Worm (Caenorhabditis elegans) whole organism, L3 larva: Measurements from ENCODE around the gene acc-3.

Experiments
- R02D3.7 ChIP-seq: fragments of 150-350 bp; optimal IDR thresholded peaks from 2 replicates; lab custom pipeline; 2014; ENCODE audit warnings: missing biosample characterization, missing genetic modification characterization
- ZK546.5 ChIP-seq: sonication (generic microtip); optimal IDR thresholded peaks from 2 replicates; lab custom pipeline; 2017; ENCODE audit warnings: missing biosample characterization, missing genetic modification characterization
- aly-2 ChIP-seq: fragments of 150-350 bp; optimal IDR thresholded peaks from 2 replicates; lab custom pipeline; 2014; ENCODE audit warnings: missing biosample characterization, missing genetic modification characterization
- ama-1 ChIP-seq: fragments of 150-350 bp; optimal IDR thresholded peaks from 2 replicates; lab custom pipeline; 2018
- ceh-16 ChIP-seq: sonication (generic microtip); optimal IDR thresholded peaks from 2 replicates; lab custom pipeline; 2017; ENCODE audit warnings: missing biosample characterization, missing genetic modification characterization
- ceh-28 ChIP-seq: fragments of 150-350 bp; optimal IDR thresholded peaks from 2 replicates; lab custom pipeline; 2014; ENCODE audit warnings: missing biosample characterization, missing genetic modification reagents, missing genetic modification characterization
- ceh-82 ChIP-seq: fragments of 150-350 bp; optimal IDR thresholded peaks from 2 replicates; lab custom pipeline; 2014; ENCODE audit warnings: missing biosample characterization, missing genetic modification characterization
- ceh-9 ChIP-seq: sonication (generic microtip); optimal IDR thresholded peaks from 2 replicates; lab custom pipeline; 2018; ENCODE audit warnings: missing biosample characterization, missing genetic modification characterization
- daf-12 ChIP-seq: fragments of 150-350 bp; optimal IDR thresholded peaks from 2 replicates; lab custom pipeline; 2014; ENCODE audit warnings: missing biosample characterization, missing genetic modification reagents, missing genetic modification characterization
- egl-27 ChIP-seq: sonication (generic microtip); optimal IDR thresholded peaks from 4 replicates; lab custom pipeline; 2017; ENCODE audit warnings: missing biosample characterization, missing genetic modification reagents, missing genetic modification characterization
- egl-5 ChIP-seq: fragments of 150-350 bp; optimal IDR thresholded peaks from 2 replicates; lab custom pipeline; 2017; ENCODE audit warnings: missing biosample characterization, missing genetic modification reagents, missing genetic modification characterization, inconsistent platforms
- elt-1 ChIP-seq: fragments of 150-350 bp; optimal IDR thresholded peaks from 2 replicates; lab custom pipeline; 2014; ENCODE audit warnings: missing biosample characterization, missing genetic modification characterization
- elt-2 ChIP-seq: sonication (generic microtip); optimal IDR thresholded peaks from 2 replicates; lab custom pipeline; 2016; ENCODE audit warnings: missing genetic modification reagents, mild to moderate bottlenecking, missing genetic modification characterization, missing compliant biosample characterization
- elt-3 ChIP-seq, 3 experiments: fragments of 150-350 bp in 1 of 3; sonication (generic microtip) in 2 of 3; optimal IDR thresholded peaks; 2 replicates in 2 of 3; 4 replicates in 1 of 3; lab custom pipeline; 2014 to 2017; ENCODE audit warnings: missing biosample characterization in 3 of 3, missing genetic modification characterization in 3 of 3
- eor-1 ChIP-seq, 2 experiments: fragments of 150-350 bp; optimal IDR thresholded peaks; 2 replicates each; lab custom pipeline; 2014 to 2018; ENCODE audit warnings: missing biosample characterization in 2 of 2, missing genetic modification characterization in 2 of 2
- fkh-10 ChIP-seq: sonication (generic microtip); optimal IDR thresholded peaks from 2 replicates; lab custom pipeline; 2017; ENCODE audit warnings: missing biosample characterization, missing genetic modification reagents, missing genetic modification characterization
- fkh-2 ChIP-seq: fragments of 150-350 bp; optimal IDR thresholded peaks from 2 replicates; lab custom pipeline; 2014; ENCODE audit warnings: missing biosample characterization, missing genetic modification reagents, missing genetic modification characterization
- fos-1 ChIP-seq: fragments of 150-350 bp; optimal IDR thresholded peaks from 2 replicates; lab custom pipeline; 2014; ENCODE audit warnings: missing biosample characterization, missing genetic modification characterization
- hmg-11 ChIP-seq: sonication (generic microtip); optimal IDR thresholded peaks from 2 replicates; lab custom pipeline; 2016; ENCODE audit warnings: missing genetic modification characterization, missing compliant biosample characterization
- jun-1 ChIP-seq: fragments of 150-350 bp; optimal IDR thresholded peaks from 2 replicates; lab custom pipeline; 2014; ENCODE audit warnings: missing biosample characterization, missing genetic modification reagents, missing genetic modification characterization
- lin-15B ChIP-seq: fragments of 150-350 bp; optimal IDR thresholded peaks from 2 replicates; lab custom pipeline; 2014; ENCODE audit warnings: missing biosample characterization, missing genetic modification characterization
- lin-39 ChIP-seq: fragments of 150-350 bp; optimal IDR thresholded peaks from 2 replicates; lab custom pipeline; 2018; ENCODE audit warnings: missing biosample characterization, missing genetic modification reagents, missing genetic modification characterization
- lsy-12 ChIP-seq: sonication (generic microtip); optimal IDR thresholded peaks from 2 replicates; lab custom pipeline; 2016; ENCODE audit warnings: mild to moderate bottlenecking, missing genetic modification characterization, missing compliant biosample characterization
- mdl-1 ChIP-seq: fragments of 150-350 bp; optimal IDR thresholded peaks from 2 replicates; lab custom pipeline; 2014; ENCODE audit warnings: missing biosample characterization, missing genetic modification characterization
- mml-1 ChIP-seq: fragments of 150-350 bp; sonication (generic microtip); optimal IDR thresholded peaks from 3 replicates; lab custom pipeline; 2014; ENCODE audit warnings: missing biosample characterization, missing genetic modification characterization
- nfya-1 ChIP-seq: sonication (generic microtip); optimal IDR thresholded peaks from 2 replicates; lab custom pipeline; 2017; ENCODE audit warnings: missing genetic modification characterization, mild to moderate bottlenecking, missing compliant biosample characterization, antibody characterized with exemption, moderate library complexity; ENCODE audit not compliant: insufficient read depth
- nhr-11 ChIP-seq: fragments of 150-350 bp; optimal IDR thresholded peaks from 2 replicates; lab custom pipeline; 2014; ENCODE audit warnings: missing biosample characterization, missing genetic modification characterization
- nhr-12 ChIP-seq: fragments of 150-350 bp; optimal IDR thresholded peaks from 2 replicates; lab custom pipeline; 2014; ENCODE audit warnings: missing biosample characterization, missing genetic modification characterization
- nhr-23 ChIP-seq: fragments of 150-350 bp; optimal IDR thresholded peaks from 2 replicates; lab custom pipeline; 2014; ENCODE audit warnings: missing biosample characterization, missing genetic modification reagents, missing genetic modification characterization
- nhr-237 ChIP-seq: fragments of 150-350 bp; optimal IDR thresholded peaks from 2 replicates; lab custom pipeline; 2014; ENCODE audit warnings: missing biosample characterization, missing genetic modification characterization
- nhr-25 ChIP-seq: sonication (generic microtip); optimal IDR thresholded peaks from 2 replicates; lab custom pipeline; 2017; ENCODE audit warnings: missing biosample characterization, missing genetic modification characterization
- nhr-28 ChIP-seq: fragments of 150-350 bp; optimal IDR thresholded peaks from 2 replicates; lab custom pipeline; 2014; ENCODE audit warnings: missing biosample characterization, missing genetic modification characterization
- nhr-43 ChIP-seq: sonication (generic microtip); optimal IDR thresholded peaks from 2 replicates; lab custom pipeline; 2016; ENCODE audit warnings: mild to moderate bottlenecking, missing genetic modification characterization, missing compliant biosample characterization; ENCODE audit not compliant: poor library complexity, severe bottlenecking
- nhr-67 ChIP-seq: fragments of 150-350 bp; optimal IDR thresholded peaks from 2 replicates; lab custom pipeline; 2014; ENCODE audit warnings: missing biosample characterization, missing genetic modification characterization
- nhr-76 ChIP-seq: fragments of 150-350 bp; sonication (generic microtip); optimal IDR thresholded peaks from 5 replicates; lab custom pipeline; 2014; ENCODE audit warnings: missing biosample characterization, missing genetic modification characterization
- nhr-77 ChIP-seq: fragments of 150-350 bp; optimal IDR thresholded peaks from 2 replicates; lab custom pipeline; 2014; ENCODE audit warnings: missing biosample characterization, missing genetic modification characterization
- pha-4 ChIP-seq: fragments of 150-350 bp; optimal IDR thresholded peaks from 2 replicates; lab custom pipeline; 2014; ENCODE audit warnings: missing biosample characterization, missing genetic modification reagents, missing genetic modification characterization
- pqm-1 ChIP-seq: fragments of 150-350 bp; optimal IDR thresholded peaks from 2 replicates; lab custom pipeline; 2017; ENCODE audit warnings: missing biosample characterization, missing genetic modification characterization, inconsistent platforms
- sea-2 ChIP-seq: fragments of 150-350 bp; sonication (generic microtip); optimal IDR thresholded peaks from 4 replicates; lab custom pipeline; 2014; ENCODE audit warnings: missing biosample characterization, missing genetic modification reagents, missing genetic modification characterization
- skn-1 ChIP-seq: fragments of 150-350 bp; optimal IDR thresholded peaks from 2 replicates; lab custom pipeline; 2014; ENCODE audit warnings: missing biosample characterization, missing genetic modification characterization
- snpc-4 ChIP-seq: fragments of 150-350 bp; optimal IDR thresholded peaks from 2 replicates; lab custom pipeline; 2014; ENCODE audit warnings: missing biosample characterization, missing genetic modification characterization
- tbx-2 ChIP-seq: sonication (generic microtip); optimal IDR thresholded peaks from 2 replicates; lab custom pipeline; 2016; ENCODE audit warnings: mild to moderate bottlenecking, missing genetic modification characterization, missing compliant biosample characterization
- unc-39 ChIP-seq: sonication (generic microtip); optimal IDR thresholded peaks from 4 replicates; lab custom pipeline; 2017; ENCODE audit warnings: missing biosample characterization, missing genetic modification characterization
- unc-62 ChIP-seq: fragments of 150-350 bp; sonication (generic microtip); optimal IDR thresholded peaks from 4 replicates; lab custom pipeline; 2014; ENCODE audit warnings: missing biosample characterization, missing genetic modification reagents, missing genetic modification characterization
- zag-1 ChIP-seq: fragments of 150-350 bp; optimal IDR thresholded peaks from 2 replicates; lab custom pipeline; 2014; ENCODE audit warnings: missing biosample characterization, missing genetic modification characterization
- ztf-11 ChIP-seq: fragments of 150-350 bp; optimal IDR thresholded peaks from 2 replicates; lab custom pipeline; 2014; ENCODE audit warnings: missing biosample characterization, missing genetic modification characterization
- ztf-4 ChIP-seq: fragments of 150-350 bp; optimal IDR thresholded peaks from 2 replicates; lab custom pipeline; 2014; ENCODE audit warnings: missing biosample characterization, missing genetic modification characterization

acc-3 gene

ce11 chrX:4715107-4715506 lies 12.2 kb downstream of the acc-3 start, which contains the start of gene rpl-25.1:
TSS of gene rpl-25.1 (plus strand) at chrX:4715178.
- no peak for TF ChIP-seq ceh-28 (tag; lab: Kevin White, UChicago)
- no peak for TF ChIP-seq fkh-10 (GFP tag; lab: Kevin White, UChicago)
- TF ChIP-seq ZK546.5 = no peak
- TF ChIP-seq skn-1 = no peak
- TF ChIP-seq jun-1 (tag; lab: Kevin White, UChicago) = no peak
- TF ChIP-seq nhr-43 (tag; lab: Kevin White, UChicago) = no peak
- TF ChIP-seq elt-1 (tag; lab: Kevin White, UChicago) = no peak
- no peak for TF ChIP-seq nhr-76 (tag; lab: Kevin White, UChicago)
- TF ChIP-seq nhr-28 = no peak
- TF ChIP-seq nhr-25 (tag; lab: Kevin White, UChicago) = no peak

ce11 chrX:4711698-4712329 lies 15.5 kb downstream of the acc-3 start, which contains the start of the genes dnj-14 and glit-1:
TSS of gene dnj-14 (minus strand) at chrX:4711748.
TSS of gene glit-1 (plus strand) at chrX:4712279.
- TF ChIP-seq lin-39 (tag; lab: Kevin White, UChicago) (peak; percentile 99), nhr-237 (no peak), fos-1 (tag; lab: Kevin White, UChicago) (peak; percentile 81), mml-1 (no peak), jun-1 (tag; lab: Kevin White, UChicago) (peak; percentile 92), ceh-82 (tag; lab: Kevin White, UChicago) (peak; percentile 59), ceh-16 (tag; lab: Kevin White, UChicago) (no peak), nhr-76 (tag; lab: Kevin White, UChicago) (no peak), skn-1 (peak; percentile 78), nhr-28 (no peak), pha-4 (tag; lab: Kevin White, UChicago) (peak; percentile 100), nhr-67 (tag; lab: Kevin White, UChicago) (no peak), nhr-77 (no peak), mdl-1 (peak; percentile 25), elt-2 (tag; lab: Kevin White, UChicago) (peak; percentile 91), egl-27 (tag; lab: Kevin White, UChicago) (peak; percentile 43), elt-3 (tag; optimal IDR thresholded peaks at IDR 0.05; lab: Kevin White, UChicago) (peak in 1 of 3 experiments; percentile 35), eor-1 (tag; optimal IDR thresholded peaks at IDR 0.05; lab: Kevin White, UChicago) (no peak), pqm-1 (tag; lab: Kevin White, UChicago) (peak; percentile 69), ama-1 (lab: Kevin White, UChicago) (peak; percentile 28), ztf-4 (tag; lab: Kevin White, UChicago) (peak; percentile 61), nfya-1 (peak; percentile 97), nhr-11 (peak; percentile 38), daf-12 (tag; lab: Kevin White, UChicago) (no peak), nhr-12 (tag; lab: Kevin White, UChicago) (no peak), unc-39 (no peak), unc-62 (GFP tag; lab: Kevin White, UChicago) (peak; percentile 27), aly-2 (no peak), ceh-9 (tag; lab: Kevin White, UChicago) (no peak), nhr-43 (tag; lab: Kevin White, UChicago) (peak; percentile 77), fkh-2 (tag; lab: Kevin White, UChicago) (no peak), fkh-10 (GFP tag; lab: Kevin White, UChicago) (peak; percentile 23), lsy-12 (peak; percentile 81), lin-15B (peak; percentile 97), ceh-28 (tag; lab: Kevin White, UChicago) (peak; percentile 75), tbx-2 (tag; lab: Kevin White, UChicago) (peak; percentile 19), elt-1 (tag; lab: Kevin White, UChicago) (peak; percentile 19), nhr-23 (peak; percentile 91), nhr-25 (tag; lab: Kevin White, UChicago) (peak; percentile 96), zag-1 (tag; lab: Kevin White, UChicago) (no peak), sea-2 (no peak), ztf-11 (tag; lab: Kevin White, UChicago) (no peak), ZK546.5 (no peak), R02D3.7 (tag; lab: Kevin White, UChicago) (peak; percentile 49), hmg-11 (tag; lab: Kevin White, UChicago) (peak; percentile 98), egl-5 (tag; lab: Kevin White, UChicago) (peak; percentile 96), snpc-4 (peak; percentile 78)
